Worm (Caenorhabditis elegans) whole organism, late embryonic: Measurements from ENCODE around the gene tyra-3.

Experiments
- ahr-1 ChIP-seq: sonication (generic microtip); optimal IDR thresholded peaks from 2 replicates; lab custom pipeline; 2016; ENCODE audit warnings: missing genetic modification characterization, missing compliant biosample characterization
- ama-1 ChIP-seq: fragments of 150-350 bp; optimal IDR thresholded peaks from 2 replicates; lab custom pipeline; 2014
- dve-1 ChIP-seq: sonication (generic microtip); optimal IDR thresholded peaks from 2 replicates; lab custom pipeline; 2017; ENCODE audit warnings: antibody characterized with exemption, mild to moderate bottlenecking, missing genetic modification characterization, missing compliant biosample characterization
- fax-1 ChIP-seq: sonication (generic microtip); optimal IDR thresholded peaks from 2 replicates; lab custom pipeline; 2016; ENCODE audit warnings: missing genotype, missing genetic modification characterization, missing compliant biosample characterization
- nfya-1 ChIP-seq: sonication (generic microtip); optimal IDR thresholded peaks from 2 replicates; lab custom pipeline; 2017; ENCODE audit warnings: missing genetic modification characterization, mild to moderate bottlenecking, missing compliant biosample characterization, antibody characterized with exemption, moderate library complexity
- nhr-11 ChIP-seq: fragments of 150-350 bp; optimal IDR thresholded peaks from 2 replicates; lab custom pipeline; 2014; ENCODE audit warnings: missing biosample characterization, missing genetic modification characterization
- pag-3 ChIP-seq: sonication (generic microtip); optimal IDR thresholded peaks from 2 replicates; lab custom pipeline; 2016; ENCODE audit warnings: missing compliant biosample characterization, missing genetic modification characterization, borderline replicate concordance
- pha-4 ChIP-seq: fragments of 150-350 bp; optimal IDR thresholded peaks from 2 replicates; lab custom pipeline; 2018; ENCODE audit warnings: missing biosample characterization, missing genetic modification reagents, missing genetic modification characterization

- TF ChIP-seq nhr-11 (tag; lab: Kevin White, UChicago) (no peak), ahr-1 (no peak), fax-1 (tag; lab: Kevin White, UChicago) (no peak), dve-1 (tag; lab: Kevin White, UChicago) (no peak), ama-1 (lab: Kevin White, UChicago) (no peak), pha-4 (tag; lab: Kevin White, UChicago) (no peak), nfya-1 (no peak), pag-3 (tag; lab: Kevin White, UChicago) (no peak)
Measured at ce11 chrX:4914464-4914863, 33.4 kb upstream of the tyra-3 start.
